Worm (Caenorhabditis elegans) whole organism, early embryonic: ENCODE measurements around the gene esyt-2.
A peak's percentile ranks its signal among the peaks of the same experiment; 100 is the strongest.

Experiments
- B0310.2 ChIP-seq: sonication (generic microtip); optimal IDR thresholded peaks from 2 replicates; lab custom pipeline; 2016; ENCODE audit warnings: mild to moderate bottlenecking, missing genetic modification characterization, missing compliant biosample characterization
- F13C5.2 ChIP-seq: sonication (generic microtip); optimal IDR thresholded peaks from 2 replicates; lab custom pipeline; 2017; ENCODE audit warnings: mild to moderate bottlenecking, missing genetic modification characterization, inconsistent platforms, missing compliant biosample characterization
- aly-1 ChIP-seq: sonication (generic microtip); optimal IDR thresholded peaks from 2 replicates; lab custom pipeline; 2016; ENCODE audit warnings: missing genetic modification characterization, missing compliant biosample characterization
- ama-1 ChIP-seq: fragments of 150-350 bp; optimal IDR thresholded peaks from 2 replicates; lab custom pipeline; 2014
- ceh-13 ChIP-seq: fragments of 200-800 bp; sonication (Bioruptor generic); optimal IDR thresholded peaks from 2 replicates; lab custom pipeline; 2018; ENCODE audit warnings: mild to moderate bottlenecking, missing genetic modification characterization, missing compliant biosample characterization
- ceh-36 ChIP-seq: sonication (generic microtip); optimal IDR thresholded peaks from 2 replicates; lab custom pipeline; 2016; ENCODE audit warnings: missing genetic modification characterization, inconsistent platforms, missing compliant biosample characterization
- ets-7 ChIP-seq: sonication (generic microtip); optimal IDR thresholded peaks from 2 replicates; lab custom pipeline; 2016; ENCODE audit warnings: missing genotype, missing genetic modification characterization, missing compliant biosample characterization
- flt-1 ChIP-seq: fragments of 200-800 bp; sonication (Bioruptor generic); IDR thresholded peaks from 2 replicates; pipeline ENCODE4 v1.3.6; 2022; ENCODE audit warnings: missing genetic modification characterization, missing compliant biosample characterization
- hmbx-1 ChIP-seq: sonication (generic microtip); optimal IDR thresholded peaks from 2 replicates; lab custom pipeline; 2016; ENCODE audit warnings: mild to moderate bottlenecking, missing genetic modification characterization, missing compliant biosample characterization
- hmg-4 ChIP-seq: fragments of 200-800 bp; sonication (Bioruptor generic); optimal IDR thresholded peaks from 2 replicates; lab custom pipeline; 2018; ENCODE audit warnings: mild to moderate bottlenecking, missing genetic modification characterization, missing compliant biosample characterization
- hnd-1 ChIP-seq: sonication (generic microtip); optimal IDR thresholded peaks from 2 replicates; lab custom pipeline; 2016; ENCODE audit warnings: missing genetic modification characterization, missing compliant biosample characterization
- pes-1 ChIP-seq: fragments of 200-800 bp; sonication (Bioruptor generic); IDR thresholded peaks from 2 replicates; pipeline ENCODE4 v1.3.6; 2022; ENCODE audit warnings: missing genetic modification reagents, missing genetic modification characterization, missing compliant biosample characterization
- scrt-1 ChIP-seq: fragments of 200-800 bp; sonication (Bioruptor generic); IDR thresholded peaks from 2 replicates; pipeline ENCODE4 v1.3.6; 2022; ENCODE audit warnings: missing genetic modification characterization, missing compliant biosample characterization
- sea-1 ChIP-seq: fragments of 200-800 bp; sonication (Bioruptor generic); conservative IDR thresholded peaks from 2 replicates; pipeline ENCODE4 v1.3.6; 2022; ENCODE audit warnings: missing genetic modification characterization, missing compliant biosample characterization
- tbx-11 ChIP-seq: fragments of 200-800 bp; sonication (Bioruptor generic); IDR thresholded peaks from 2 replicates; pipeline ENCODE4 v1.3.6; 2022; ENCODE audit warnings: missing genetic modification characterization, missing compliant biosample characterization
- tbx-37 ChIP-seq: fragments of 200-800 bp; sonication (Bioruptor generic); conservative IDR thresholded peaks from 2 replicates; pipeline ENCODE4 v1.3.6; 2022; ENCODE audit warnings: missing genetic modification reagents, missing genetic modification characterization, missing compliant biosample characterization
- tra-4 ChIP-seq: sonication (generic microtip); optimal IDR thresholded peaks from 2 replicates; lab custom pipeline; 2017; ENCODE audit warnings: missing genetic modification characterization, missing compliant biosample characterization

esyt-2 gene

ce11 chrIII:6201325-6201724 is 29.4 kb downstream of the esyt-2 start:
- TF ChIP-seq F13C5.2 (tag; lab: Kevin White, UChicago) (no peak), tbx-37 (GFP tag; lab: Robert Waterston, UW) (no peak), tra-4 (tag; lab: Kevin White, UChicago) (no peak)

DNA sequence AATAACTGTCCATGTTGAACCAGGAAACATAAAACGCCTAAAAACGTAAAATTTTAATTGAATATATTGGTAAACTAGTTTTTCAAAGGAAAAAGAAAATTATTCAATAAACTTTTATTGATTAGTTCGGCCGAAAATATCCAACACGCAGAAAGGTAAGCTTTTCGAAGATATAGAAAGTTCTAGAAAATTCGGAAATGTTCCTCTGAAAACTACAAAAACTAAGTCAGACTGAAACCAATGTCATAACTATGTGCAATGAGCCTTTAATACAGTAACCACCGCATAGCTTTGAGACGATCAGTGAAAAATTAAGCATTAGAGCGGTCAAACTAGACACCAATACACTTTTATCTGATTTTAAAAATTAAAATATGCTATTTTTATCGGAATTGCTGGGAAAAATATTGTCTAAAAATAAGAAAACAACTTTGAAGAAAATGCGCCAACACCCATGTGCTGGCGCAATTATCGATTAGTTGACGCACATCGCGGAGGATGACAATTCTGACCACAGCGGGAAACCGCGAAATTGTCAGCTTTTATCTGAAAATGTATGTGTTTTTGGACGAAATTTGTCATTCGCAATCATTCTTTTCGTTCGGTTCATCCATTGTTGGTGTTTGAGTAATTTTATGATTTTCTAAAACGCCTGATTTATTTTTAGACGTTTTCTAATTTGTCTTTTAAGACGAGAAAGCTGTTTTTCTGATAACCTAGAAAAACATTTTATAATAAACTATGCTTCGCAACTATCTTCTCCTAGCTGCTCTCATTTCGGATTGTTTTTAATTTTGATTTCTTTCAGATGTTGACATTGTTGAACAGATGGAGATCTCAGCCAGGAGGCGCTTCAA is 32.2 kb downstream of the esyt-2 start, which contains the start of the genes C23G10.7 and rpn-2:
Gene C23G10.7, minus strand, starts transcription at position 37 of the 857 bp plus-strand sequence.
Gene rpn-2, plus strand, starts transcription at position 807 of the 857 bp plus-strand sequence.
- TF ChIP-seq F13C5.2 (tag; lab: Kevin White, UChicago): peak; percentile 2
- 0 out of 2 replicates have a peak, but pooled peaks have one; percentile 17 for TF ChIP-seq scrt-1 (GFP tag; lab: Robert Waterston, UW)
- TF ChIP-seq aly-1 (tag; lab: Kevin White, UChicago): no peak

DNA sequence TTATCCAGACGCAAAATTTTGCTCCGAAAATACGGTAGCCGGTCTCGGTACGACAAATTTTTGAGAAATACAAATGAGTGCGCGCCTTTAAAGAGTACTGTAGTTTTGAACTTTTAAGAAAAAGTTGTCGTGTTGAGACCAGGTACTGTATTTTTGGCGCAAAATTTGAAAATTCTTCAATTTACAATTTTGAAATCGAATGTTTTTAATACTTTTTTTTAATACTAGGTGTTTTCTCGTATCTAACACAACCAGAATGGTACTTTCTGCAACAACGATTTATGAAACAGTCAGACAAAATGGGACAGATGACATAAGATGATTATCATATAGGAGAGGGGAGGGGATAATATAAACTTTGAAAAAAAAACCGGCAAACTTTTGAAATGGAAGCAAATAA is 35.1 kb downstream of the esyt-2 start:
- TF ChIP-seq ceh-13 (GFP tag; lab: Kevin White, UChicago): no peak

- TF ChIP-seq sea-1 (GFP tag; lab: Robert Waterston, UW) (no peak), hmg-4 (GFP tag; lab: Kevin White, UChicago) (no peak), F13C5.2 (tag; lab: Kevin White, UChicago) (no peak), hmbx-1 (no peak), tbx-11 (GFP tag; lab: Robert Waterston, UW) (no peak), scrt-1 (GFP tag; lab: Robert Waterston, UW) (no peak), pes-1 (no peak), ama-1 (lab: Kevin White, UChicago) (no peak), tra-4 (tag; lab: Kevin White, UChicago) (no peak), hnd-1 (tag; lab: Kevin White, UChicago) (no peak), ceh-13 (GFP tag; lab: Kevin White, UChicago) (no peak)
Measured at ce11 chrIII:6194480-6194879, 36.3 kb downstream of the esyt-2 start, which contains the start of gene ugt-66. Gene ugt-66 (minus strand): TSS chrIII:6194580.

DNA sequence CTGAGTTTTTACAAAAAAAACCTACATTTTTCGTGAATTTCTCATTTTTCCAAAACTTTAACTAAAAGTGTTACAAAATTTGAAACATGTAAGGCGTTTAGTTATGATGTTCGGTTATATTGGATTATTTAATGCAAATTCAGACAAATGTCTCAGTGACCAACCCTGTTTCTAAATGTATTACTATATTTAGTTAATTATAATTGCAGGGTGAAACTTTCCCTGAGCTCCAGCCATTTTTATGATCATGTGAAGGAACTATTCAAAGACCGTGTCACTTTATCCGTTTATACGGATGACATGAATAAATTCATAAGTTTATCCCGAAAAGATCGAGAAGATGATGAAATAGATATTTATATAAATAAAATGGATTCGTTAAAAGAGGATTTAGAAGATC is 40.0 kb downstream of the esyt-2 start, which contains the start of gene C23G10.5:
Gene C23G10.5, plus strand, starts transcription at position 301 of the 400 bp plus-strand sequence.
- TF ChIP-seq ama-1 (lab: Kevin White, UChicago): no peak
- TF ChIP-seq hmg-4 (GFP tag; lab: Kevin White, UChicago): no peak
- TF ChIP-seq aly-1 (tag; lab: Kevin White, UChicago): no peak
- no peak for TF ChIP-seq scrt-1 (GFP tag; lab: Robert Waterston, UW)
- TF ChIP-seq sea-1 (GFP tag; lab: Robert Waterston, UW): no peak
- no peak for TF ChIP-seq F13C5.2 (tag; lab: Kevin White, UChicago)
- TF ChIP-seq ceh-36: no peak

ce11 chrIII:6183118-6183517 is 47.7 kb downstream of the esyt-2 start, which contains the start of gene nas-28:
Gene nas-28 (minus strand): TSS chrIII:6183218.
- TF ChIP-seq ceh-13 (GFP tag; lab: Kevin White, UChicago) (no peak), B0310.2 (tag; lab: Kevin White, UChicago) (no peak), aly-1 (tag; lab: Kevin White, UChicago) (no peak), ceh-36 (no peak), F13C5.2 (tag; lab: Kevin White, UChicago) (no peak), tra-4 (tag; lab: Kevin White, UChicago) (no peak), hmg-4 (GFP tag; lab: Kevin White, UChicago) (no peak)

- no peak for TF ChIP-seq ceh-36
- no peak for TF ChIP-seq tbx-11 (GFP tag; lab: Robert Waterston, UW)
- TF ChIP-seq ama-1 (lab: Kevin White, UChicago): no peak
- no peak for TF ChIP-seq ets-7 (tag; lab: Kevin White, UChicago)
- TF ChIP-seq tra-4 (tag; lab: Kevin White, UChicago): no peak
- TF ChIP-seq hmbx-1: no peak
- TF ChIP-seq ceh-13 (GFP tag; lab: Kevin White, UChicago): no peak
- TF ChIP-seq sea-1 (GFP tag; lab: Robert Waterston, UW): no peak
- no peak for TF ChIP-seq F13C5.2 (tag; lab: Kevin White, UChicago)
- no peak for TF ChIP-seq B0310.2 (tag; lab: Kevin White, UChicago)
- TF ChIP-seq hmg-4 (GFP tag; lab: Kevin White, UChicago): no peak
- TF ChIP-seq flt-1 (GFP tag; lab: Robert Waterston, UW): no peak
- no peak for TF ChIP-seq hnd-1 (tag; lab: Kevin White, UChicago)
- no peak for TF ChIP-seq tbx-37 (GFP tag; lab: Robert Waterston, UW)
- TF ChIP-seq pes-1: no peak
- no peak for TF ChIP-seq scrt-1 (GFP tag; lab: Robert Waterston, UW)
Measured at ce11 chrIII:6180294-6180693, 50.5 kb downstream of the esyt-2 start.

DNA sequence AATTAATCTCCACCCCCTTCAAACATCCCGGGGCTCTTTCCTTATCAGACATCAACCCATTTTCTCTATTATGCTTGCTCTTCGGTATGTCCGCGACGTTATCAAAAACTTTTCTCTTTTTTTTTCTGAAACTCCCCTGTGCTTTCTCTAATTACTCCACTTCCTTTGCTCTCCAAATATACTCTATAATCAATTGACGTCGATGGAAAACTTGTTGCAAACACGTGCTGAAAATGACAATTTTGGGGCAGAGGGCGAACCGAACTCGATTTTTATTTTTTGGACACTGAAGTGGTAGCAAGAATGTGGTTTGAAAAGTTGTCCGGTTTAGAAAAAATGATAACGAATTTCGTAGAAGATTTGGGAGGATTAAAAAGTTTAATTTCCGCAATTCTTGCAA is 51.7 kb downstream of the esyt-2 start:
- TF ChIP-seq pes-1: no peak
- TF ChIP-seq hmg-4 (GFP tag; lab: Kevin White, UChicago): no peak
- TF ChIP-seq flt-1 (GFP tag; lab: Robert Waterston, UW): no peak
- no peak for TF ChIP-seq tbx-11 (GFP tag; lab: Robert Waterston, UW)
- no peak for TF ChIP-seq ceh-36
- no peak for TF ChIP-seq scrt-1 (GFP tag; lab: Robert Waterston, UW)
- no peak for TF ChIP-seq hmbx-1
- TF ChIP-seq hnd-1 (tag; lab: Kevin White, UChicago): no peak
